Worm (Caenorhabditis elegans) whole organism, L3 larva: ENCODE data around the gene K02F6.1.

Experiments
- ceh-28 ChIP-seq: fragments of 150-350 bp; optimal IDR thresholded peaks from 2 replicates; lab custom pipeline; 2014; ENCODE audit warnings: missing biosample characterization, missing genetic modification reagents, missing genetic modification characterization
- egl-27 ChIP-seq: sonication (generic microtip); optimal IDR thresholded peaks from 4 replicates; lab custom pipeline; 2017; ENCODE audit warnings: missing biosample characterization, missing genetic modification reagents, missing genetic modification characterization
- lsy-12 ChIP-seq: sonication (generic microtip); optimal IDR thresholded peaks from 2 replicates; lab custom pipeline; 2016; ENCODE audit warnings: mild to moderate bottlenecking, missing genetic modification characterization, missing compliant biosample characterization

The K02F6.1 gene

DNA sequence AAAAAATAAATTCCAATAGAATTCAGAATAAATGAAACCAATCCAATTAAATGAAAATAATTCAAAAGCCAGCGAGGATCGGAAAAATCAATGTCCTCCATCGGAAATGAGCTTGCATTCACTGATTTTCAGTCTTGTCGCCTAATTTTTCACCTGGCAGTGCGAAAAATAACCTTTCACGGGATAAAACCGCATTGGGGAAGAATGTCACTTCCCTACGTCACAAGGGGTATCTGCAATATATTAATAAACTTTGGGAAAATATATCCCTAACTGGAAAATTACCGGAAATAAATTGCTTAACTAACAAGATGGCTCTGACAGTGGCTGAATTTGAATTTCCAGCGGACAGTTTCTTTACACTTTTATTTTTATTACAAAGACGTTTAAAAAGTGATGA, 51.6 kb downstream of the K02F6.1 start, which contains the start of gene sri-77:
Gene sri-77, minus strand, starts transcription at position 101 of the 400 bp plus-strand sequence.
- no peak for TF ChIP-seq lsy-12 (tag; lab: Kevin White, UChicago)
- no peak for TF ChIP-seq ceh-28 (tag; lab: Kevin White, UChicago)
- TF ChIP-seq egl-27, result no peak
